Worm (Caenorhabditis elegans) whole organism, L4 larva: ENCODE measurements around the gene fat-6.
A peak's percentile ranks its signal among the peaks of the same experiment; 100 is the strongest.

Experiments used
- F26F4.8 ChIP-seq: fragments of 200-800 bp; sonication (Bioruptor generic); conservative IDR thresholded peaks from 2 replicates; pipeline ENCODE4 v1.3.6; 2022; ENCODE audit warnings: missing genetic modification characterization, missing compliant biosample characterization
- T20F7.1 ChIP-seq: fragments of 200-800 bp; sonication (Bioruptor generic); optimal IDR thresholded peaks from 2 replicates; lab custom pipeline; 2018; ENCODE audit warnings: mild to moderate bottlenecking, missing genetic modification characterization, missing compliant biosample characterization
- T26A8.4 ChIP-seq: fragments of 200-800 bp; sonication (Bioruptor generic); IDR thresholded peaks from 2 replicates; pipeline ENCODE4 v1.3.6; 2022; ENCODE audit warnings: missing genetic modification characterization, missing compliant biosample characterization
- ZK337.2 ChIP-seq: fragments of 200-800 bp; sonication (Bioruptor generic); IDR thresholded peaks from 2 replicates; pipeline ENCODE4 v1.3.6; 2022; ENCODE audit warnings: missing genetic modification reagents, missing genetic modification characterization, missing compliant biosample characterization
- aha-1 ChIP-seq: fragments of 150-350 bp; peaks from one replicate; lab custom pipeline; 2014; ENCODE audit warnings: missing biosample characterization, missing genetic modification characterization
- ama-1 ChIP-seq: fragments of 150-350 bp; optimal IDR thresholded peaks from 2 replicates; lab custom pipeline; 2014; ENCODE audit warnings: inconsistent platforms, mixed read lengths
- attf-4 ChIP-seq: sonication (generic microtip); optimal IDR thresholded peaks from 3 replicates; lab custom pipeline; 2017; ENCODE audit warnings: missing biosample characterization, missing genetic modification characterization
- ceh-44 ChIP-seq: fragments of 200-800 bp; sonication (Bioruptor generic); IDR thresholded peaks from 2 replicates; pipeline ENCODE4 v1.3.6; 2022; ENCODE audit warnings: missing genetic modification reagents, missing genetic modification characterization, missing compliant biosample characterization
- ceh-82 ChIP-seq: sonication (generic microtip); optimal IDR thresholded peaks from 2 replicates; lab custom pipeline; 2017; ENCODE audit warnings: missing biosample characterization, missing genetic modification characterization
- cey-2 ChIP-seq: sonication (generic microtip); optimal IDR thresholded peaks from 3 replicates; lab custom pipeline; 2017; ENCODE audit warnings: missing genetic modification characterization, mild to moderate bottlenecking, missing compliant biosample characterization, antibody characterized with exemption, borderline replicate concordance; ENCODE audit not compliant: insufficient read depth
- daf-16 ChIP-seq, 3 experiments: sonication (generic microtip); optimal IDR thresholded peaks; 2 replicates each; lab custom pipeline; 2016 to 2017; ENCODE audit warnings: missing genetic modification characterization in 3 of 3, missing genetic modification reagents in 3 of 3, mild to moderate bottlenecking in 2 of 3, missing compliant biosample characterization in 2 of 3, missing biosample characterization in 1 of 3, moderate library complexity in 1 of 3
- daf-19 ChIP-seq: fragments of 200-800 bp; sonication (Bioruptor generic); conservative IDR thresholded peaks from 2 replicates; pipeline ENCODE4 v1.3.6; 2022; ENCODE audit warnings: missing genetic modification characterization, missing compliant biosample characterization
- dve-1 ChIP-seq: sonication (generic microtip); optimal IDR thresholded peaks from 2 replicates; lab custom pipeline; 2017; ENCODE audit warnings: antibody characterized with exemption, mild to moderate bottlenecking, missing genetic modification characterization, missing compliant biosample characterization; ENCODE audit not compliant: insufficient read depth
- egl-43 ChIP-seq: fragments of 200-800 bp; sonication (Bioruptor generic); IDR thresholded peaks from 2 replicates; pipeline ENCODE4 v1.3.6; 2022; ENCODE audit warnings: missing genetic modification reagents, missing genetic modification characterization, missing compliant biosample characterization
- gei-8 ChIP-seq: fragments of 200-800 bp; sonication (Bioruptor generic); optimal IDR thresholded peaks from 2 replicates; lab custom pipeline; 2018; ENCODE audit warnings: mild to moderate bottlenecking, missing genetic modification characterization, missing compliant biosample characterization
- lin-15B ChIP-seq: fragments of 150-350 bp; sonication (generic microtip); optimal IDR thresholded peaks from 3 replicates; lab custom pipeline; 2014; ENCODE audit warnings: missing biosample characterization, missing genetic modification characterization
- lsy-2 ChIP-seq, 2 experiments: fragments of 150-350 bp in 1 of 2; sonication (generic microtip) in 1 of 2; optimal IDR thresholded peaks; 2 replicates each; lab custom pipeline; 2014 to 2017; ENCODE audit warnings: missing biosample characterization in 2 of 2, missing genetic modification characterization in 2 of 2
- mdl-1 ChIP-seq, 2 experiments: fragments of 150-350 bp in 1 of 2; sonication (generic microtip) in 1 of 2; optimal IDR thresholded peaks; 2 replicates each; lab custom pipeline; 2014 to 2017; ENCODE audit warnings: missing biosample characterization in 2 of 2, missing genetic modification characterization in 2 of 2
- mdt-29 ChIP-seq: fragments of 200-800 bp; sonication (Bioruptor generic); IDR thresholded peaks from 2 replicates; pipeline ENCODE4 v1.3.6; 2022; ENCODE audit warnings: missing genetic modification reagents, missing genetic modification characterization, missing compliant biosample characterization
- mep-1 ChIP-seq: fragments of 150-350 bp; sonication (generic microtip); optimal IDR thresholded peaks from 3 replicates; lab custom pipeline; 2014; ENCODE audit warnings: missing biosample characterization, missing genetic modification characterization
- nhr-102 ChIP-seq: sonication (generic microtip); optimal IDR thresholded peaks from 2 replicates; lab custom pipeline; 2016; ENCODE audit warnings: mild to moderate bottlenecking, missing genetic modification characterization, moderate library complexity, missing compliant biosample characterization
- nhr-25 ChIP-seq: sonication (generic microtip); optimal IDR thresholded peaks from 2 replicates; lab custom pipeline; 2017; ENCODE audit warnings: missing genetic modification characterization, mild to moderate bottlenecking, missing compliant biosample characterization, antibody characterized with exemption, moderate library complexity, borderline replicate concordance; ENCODE audit not compliant: insufficient read depth
- nhr-41 ChIP-seq: fragments of 200-800 bp; sonication (Bioruptor generic); IDR thresholded peaks from 2 replicates; pipeline ENCODE4 v1.3.6; 2022; ENCODE audit warnings: missing genetic modification reagents, missing genetic modification characterization, missing compliant biosample characterization
- nhr-42 ChIP-seq: fragments of 200-800 bp; sonication (Bioruptor generic); IDR thresholded peaks from 2 replicates; pipeline ENCODE4 v1.3.6; 2022; ENCODE audit warnings: missing genetic modification characterization, missing compliant biosample characterization
- nhr-76 ChIP-seq: fragments of 150-350 bp; optimal IDR thresholded peaks from 2 replicates; lab custom pipeline; 2014; ENCODE audit warnings: missing biosample characterization, missing genetic modification characterization
- nhr-77 ChIP-seq: fragments of 150-350 bp; optimal IDR thresholded peaks from 2 replicates; lab custom pipeline; 2014; ENCODE audit warnings: missing biosample characterization, missing genetic modification characterization
- snpc-1.2 ChIP-seq: fragments of 200-800 bp; sonication (Bioruptor generic); IDR thresholded peaks from 2 replicates; pipeline ENCODE4 v1.3.6; 2022; ENCODE audit warnings: missing genetic modification reagents, missing genetic modification characterization, missing compliant biosample characterization
- unc-62 ChIP-seq, 3 experiments: fragments of 150-350 bp in 1 of 3; sonication (generic microtip); optimal IDR thresholded peaks in 2 of 3; peaks in 1 of 3; 1 replicate in 1 of 3; 2 replicates in 2 of 3; lab custom pipeline; 2014 to 2017; ENCODE audit warnings: missing biosample characterization in 3 of 3, missing genetic modification characterization in 3 of 3, missing genetic modification reagents in 3 of 3, missing genotype in 1 of 3
- vab-7 ChIP-seq: fragments of 200-800 bp; sonication (Bioruptor generic); IDR thresholded peaks from 2 replicates; pipeline ENCODE4 v1.3.6; 2022; ENCODE audit warnings: missing genetic modification reagents, missing genetic modification characterization, missing compliant biosample characterization
- zfp-2 ChIP-seq: sonication (generic microtip); optimal IDR thresholded peaks from 2 replicates; lab custom pipeline; 2016; ENCODE audit warnings: mild to moderate bottlenecking, missing genetic modification characterization, missing compliant biosample characterization

fat-6 gene

DNA sequence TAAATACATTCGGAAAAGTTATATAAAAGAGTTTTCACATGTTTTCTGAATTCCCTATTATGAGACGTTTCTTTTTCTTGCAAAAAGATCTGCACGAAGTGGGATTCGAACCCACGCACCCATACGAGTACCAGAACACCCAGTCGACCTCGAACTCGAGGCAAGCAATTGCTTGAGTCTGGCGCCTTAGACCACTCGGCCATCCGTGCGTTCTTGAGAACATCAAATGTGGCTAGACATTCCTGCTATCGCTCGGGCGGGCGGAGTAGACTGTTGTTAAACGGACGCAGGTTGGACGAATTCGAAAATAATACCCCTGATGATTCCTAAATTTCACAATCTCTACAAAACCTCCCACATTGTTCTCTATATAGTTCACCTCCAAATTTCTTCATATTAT, 12.9 kb upstream of the fat-6 start (continued):
- TF ChIP-seq mdl-1 (tag; optimal IDR thresholded peaks at IDR 0.05; lab: Kevin White, UChicago) (peak in 1 of 2 experiments; percentile 39), lsy-2 (tag; optimal IDR thresholded peaks at IDR 0.05; lab: Kevin White, UChicago) (peak in 1 of 2 experiments; percentile 48)

DNA sequence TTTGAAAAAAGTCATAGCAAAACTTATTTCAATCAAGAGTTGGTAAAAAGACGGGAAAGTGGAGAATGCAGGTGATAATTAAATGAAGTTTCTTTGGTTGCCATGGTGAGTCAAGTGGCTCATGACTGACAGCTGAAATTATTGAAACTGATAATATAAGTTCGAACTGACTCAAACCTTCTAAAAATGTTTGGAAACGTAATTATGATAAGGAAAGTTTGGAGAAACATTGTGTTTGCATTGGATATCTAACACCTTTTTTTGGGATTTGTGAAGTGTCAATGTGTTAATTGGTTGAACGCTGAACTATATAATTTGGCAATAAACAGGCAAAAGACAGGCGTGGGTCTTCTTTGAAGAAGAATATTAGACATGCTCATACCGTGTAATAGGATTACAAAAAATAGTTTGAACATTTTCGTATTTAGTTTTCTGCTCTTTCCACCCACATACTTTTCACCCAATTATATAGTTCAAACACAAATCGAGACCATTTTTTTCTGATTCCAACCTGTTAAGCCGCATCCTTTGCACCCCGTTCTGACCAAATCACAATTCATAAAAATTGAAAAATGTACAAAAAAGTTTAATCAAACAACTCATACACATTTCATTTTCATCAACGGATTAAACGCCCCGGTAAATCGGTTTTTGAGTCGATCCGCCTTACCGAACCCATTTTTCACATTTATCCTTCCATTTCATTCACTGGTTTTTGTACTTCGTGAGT, 10.0 kb upstream of the fat-6 start, which contains the start of the genes srlf-33 and srlf-32:
srlf-33 (minus strand) TSS at position 101 of the 730 bp plus-strand sequence.
srlf-32 (plus strand) TSS at position 680 of the 730 bp plus-strand sequence.
- TF ChIP-seq mdt-29 (GFP tag; lab: Robert Waterston, UW) (no peak), aha-1 (tag; lab: Kevin White, UChicago) (peak; percentile 63)

DNA sequence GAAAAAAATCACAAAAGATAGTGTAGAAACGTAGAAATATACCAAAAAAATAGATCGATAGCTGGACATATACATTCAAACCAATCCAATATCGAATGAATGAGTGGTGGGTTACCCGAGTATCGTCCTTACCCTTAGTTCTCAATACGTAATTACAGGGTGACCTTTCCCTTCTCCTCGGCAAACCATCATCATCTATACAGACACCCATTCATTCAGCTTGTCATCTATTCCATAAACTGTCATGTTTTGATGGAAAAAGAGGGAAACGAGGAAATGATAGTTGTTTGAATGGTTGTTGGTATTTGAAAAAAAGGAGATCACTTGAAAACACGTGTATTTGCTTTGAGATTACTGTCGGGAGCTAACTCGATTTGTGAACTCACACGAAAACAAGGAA, 8.6 kb upstream of the fat-6 start:
- TF ChIP-seq daf-19 (GFP tag; lab: Robert Waterston, UW) (no peak), aha-1 (tag; lab: Kevin White, UChicago) (peak; percentile 82), nhr-102 (no peak), snpc-1.2 (GFP tag; lab: Robert Waterston, UW) (no peak), nhr-42 (GFP tag; lab: Robert Waterston, UW) (no peak), cey-2 (no peak), nhr-41 (GFP tag; lab: Robert Waterston, UW) (no peak), T20F7.1 (GFP tag; lab: Kevin White, UChicago) (no peak), unc-62 (GFP tag; optimal IDR thresholded peaks at IDR 0.05 in 1 of 2; lab: Kevin White, UChicago) (peak in 1 of 2 experiments; percentile 62), unc-62 (tag; optimal IDR thresholded peaks at IDR 0.05; lab: Kevin White, UChicago) (no peak), nhr-25 (peak; percentile 31)

DNA sequence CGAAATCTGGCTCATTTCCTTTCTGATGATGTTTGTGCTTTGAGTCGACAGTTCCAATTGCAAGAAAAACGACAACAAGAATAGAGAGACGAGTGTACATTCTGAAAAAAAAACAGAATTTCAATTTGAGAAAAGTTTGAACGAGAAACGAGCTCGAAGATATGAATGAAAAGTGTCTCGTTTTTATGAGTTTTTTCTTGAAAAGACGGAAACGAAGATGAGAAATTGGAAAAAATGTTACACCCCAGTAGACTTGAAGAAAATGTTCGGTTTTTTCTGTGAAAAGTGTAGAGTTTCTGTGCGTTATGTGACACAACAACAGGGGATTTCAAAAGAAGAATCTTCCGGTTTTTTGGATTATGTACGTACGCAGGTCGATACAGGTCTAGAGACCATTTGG, 7.6 kb upstream of the fat-6 start, which contains the start of gene srlf-31:
srlf-31 (minus strand) TSS at position 101 of the 400 bp plus-strand sequence.
- TF ChIP-seq ZK337.2 (GFP tag; lab: Robert Waterston, UW) (no peak), zfp-2 (tag; lab: Kevin White, UChicago) (no peak), lin-15B (no peak), gei-8 (GFP tag; lab: Kevin White, UChicago) (no peak), daf-16 (GFP tag; optimal IDR thresholded peaks at IDR 0.05; lab: Kevin White, UChicago) (no peak), daf-16 (tag; optimal IDR thresholded peaks at IDR 0.05; lab: Kevin White, UChicago) (no peak), nhr-77 (tag; lab: Kevin White, UChicago) (no peak), ceh-44 (GFP tag; lab: Robert Waterston, UW) (no peak), ceh-82 (tag; lab: Kevin White, UChicago) (no peak), dve-1 (no peak), mep-1 (tag; lab: Kevin White, UChicago) (no peak), ama-1 (lab: Kevin White, UChicago) (no peak)
- TF ChIP-seq, all 104 proteins: peak for 0

DNA sequence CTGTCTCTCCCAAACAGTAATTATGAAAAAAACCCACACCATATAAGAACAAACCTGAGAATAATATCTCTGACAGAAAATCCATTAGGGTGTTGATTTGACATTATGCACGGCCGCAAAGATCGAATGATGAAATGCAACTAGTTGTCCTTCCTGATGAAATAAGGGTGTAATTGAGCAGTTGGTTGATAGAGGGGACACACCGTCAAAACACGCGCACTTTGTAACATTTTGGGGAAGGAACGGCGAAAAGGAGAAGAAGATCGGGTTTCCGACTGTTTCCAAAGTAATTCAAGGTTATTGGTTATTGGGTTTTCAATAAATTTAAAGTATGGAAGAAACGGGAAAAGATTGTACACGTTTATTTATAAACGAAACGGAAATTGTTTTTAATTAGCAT, 6.5 kb upstream of the fat-6 start, which contains the start of gene ZK822.1:
ZK822.1 (minus strand) TSS at position 121 of the 400 bp plus-strand sequence.
- TF ChIP-seq F26F4.8 (no peak), egl-43 (GFP tag; lab: Robert Waterston, UW) (no peak), T26A8.4 (GFP tag; lab: Robert Waterston, UW) (no peak), nhr-76 (tag; lab: Kevin White, UChicago) (no peak), vab-7 (no peak), attf-4 (tag; lab: Kevin White, UChicago) (no peak)
